Worm (Caenorhabditis elegans) whole organism, L4 larva: ENCODE results near the gene srh-209.
A peak's percentile ranks its signal among the peaks of the same experiment; 100 is the strongest.

Experiments
- F44E2.7 ChIP-seq: fragments of 200-800 bp; sonication (Bioruptor generic); IDR thresholded peaks from 2 replicates; pipeline ENCODE4 v2.1.2; 2022; ENCODE audit warnings: missing genetic modification characterization, missing compliant biosample characterization
- R02D3.7 ChIP-seq: fragments of 150-350 bp; sonication (generic microtip); optimal IDR thresholded peaks from 3 replicates; lab custom pipeline; 2014; ENCODE audit warnings: missing biosample characterization, missing genetic modification characterization
- ZK546.5 ChIP-seq, 2 experiments: sonication (generic microtip); optimal IDR thresholded peaks; 2 replicates each; lab custom pipeline; 2017; ENCODE audit warnings: missing biosample characterization in 2 of 2, missing genetic modification characterization in 2 of 2
- ama-1 ChIP-seq: fragments of 150-350 bp; optimal IDR thresholded peaks from 2 replicates; lab custom pipeline; 2014; ENCODE audit warnings: inconsistent platforms, mixed read lengths
- duxl-1 ChIP-seq: sonication (generic microtip); optimal IDR thresholded peaks from 2 replicates; lab custom pipeline; 2016; ENCODE audit warnings: mild to moderate bottlenecking, missing genetic modification characterization, moderate library complexity, missing compliant biosample characterization; ENCODE audit not compliant: poor library complexity
- egl-27 ChIP-seq: sonication (generic microtip); optimal IDR thresholded peaks from 3 replicates; lab custom pipeline; 2017; ENCODE audit warnings: missing biosample characterization, missing genetic modification reagents, missing genetic modification characterization
- jun-1 ChIP-seq: fragments of 150-350 bp; optimal IDR thresholded peaks from 2 replicates; lab custom pipeline; 2014; ENCODE audit warnings: missing biosample characterization, missing genetic modification reagents, missing genetic modification characterization
- nhr-77 ChIP-seq: fragments of 150-350 bp; optimal IDR thresholded peaks from 2 replicates; lab custom pipeline; 2014; ENCODE audit warnings: missing biosample characterization, missing genetic modification characterization
- pha-4 ChIP-seq, 2 experiments: fragments of 150-350 bp in 1 of 2; fragments of 200-800 bp in 1 of 2; sonication (Bioruptor generic) in 1 of 2; IDR thresholded peaks in 1 of 2; optimal IDR thresholded peaks in 1 of 2; 2 replicates each; pipeline versions ENCODE4 v1.3.6 to Lab custom; 2014 to 2022; ENCODE audit warnings: missing genetic modification characterization in 2 of 2, missing genetic modification reagents in 2 of 2, missing biosample characterization in 1 of 2, missing compliant biosample characterization in 1 of 2
- php-3 ChIP-seq: fragments of 200-800 bp; sonication (Bioruptor generic); IDR thresholded peaks from 2 replicates; pipeline ENCODE4 v1.3.6; 2022; ENCODE audit warnings: missing genetic modification reagents, missing genetic modification characterization, missing compliant biosample characterization
- saeg-2 ChIP-seq: fragments of 200-800 bp; sonication (Bioruptor generic); IDR thresholded peaks from 2 replicates; pipeline ENCODE4 v1.3.6; 2022; ENCODE audit warnings: missing genetic modification reagents, missing genetic modification characterization, missing compliant biosample characterization
- snpc-4 ChIP-seq: fragments of 150-350 bp; optimal IDR thresholded peaks from 2 replicates; lab custom pipeline; 2014; ENCODE audit warnings: missing biosample characterization, missing genetic modification characterization
- spr-3 ChIP-seq: fragments of 200-800 bp; sonication (Bioruptor generic); optimal IDR thresholded peaks from 2 replicates; lab custom pipeline; 2018; ENCODE audit warnings: mild to moderate bottlenecking, missing genetic modification characterization, missing compliant biosample characterization
- vab-7 ChIP-seq: fragments of 200-800 bp; sonication (Bioruptor generic); IDR thresholded peaks from 2 replicates; pipeline ENCODE4 v1.3.6; 2022; ENCODE audit warnings: missing genetic modification reagents, missing genetic modification characterization, missing compliant biosample characterization

DNA sequence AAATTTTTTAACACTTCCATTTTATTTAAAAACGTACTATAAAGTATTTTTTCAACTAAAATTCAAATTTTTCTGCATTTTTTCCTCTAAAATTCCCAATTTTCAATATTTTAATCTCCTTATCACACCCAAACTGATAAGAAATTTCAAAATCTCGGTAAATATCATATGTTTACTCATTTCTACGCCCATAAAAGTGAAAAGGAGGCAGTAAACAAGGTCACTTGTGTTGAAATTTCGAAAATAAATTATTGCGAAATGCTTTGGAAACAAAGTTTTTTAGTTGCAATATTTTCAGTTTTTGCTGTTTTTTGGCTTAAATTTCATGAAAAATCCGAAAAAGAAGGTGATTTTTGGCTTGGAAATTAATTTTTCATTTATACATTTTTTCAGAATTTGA is 33.1 kb downstream of the srh-209 start, which contains the start of gene C08E8.4:
- no peak for TF ChIP-seq spr-3
- TF ChIP-seq jun-1 (tag; lab: Kevin White, UChicago) = no peak
- no peak for TF ChIP-seq F44E2.7 (GFP tag; lab: Robert Waterston, UW)
- TF ChIP-seq nhr-77 (tag; lab: Kevin White, UChicago) = peak; percentile 6
- no peak for TF ChIP-seq snpc-4 (tag; lab: Kevin White, UChicago)
- no peak for TF ChIP-seq ZK546.5 (tag; optimal IDR thresholded peaks at IDR 0.05; lab: Kevin White, UChicago)
- TF ChIP-seq php-3 = peak; percentile 64; the same call in 1 of the 2 replicates
- no peak for TF ChIP-seq pha-4 (GFP tag; IDR thresholded peaks at IDR 0.05; lab: Robert Waterston, UW)
- TF ChIP-seq pha-4 (tag; optimal IDR thresholded peaks at IDR 0.05; lab: Kevin White, UChicago) = no peak
- TF ChIP-seq saeg-2 (GFP tag; lab: Robert Waterston, UW) = no peak
- TF ChIP-seq duxl-1 (tag; lab: Kevin White, UChicago) = no peak
- TF ChIP-seq egl-27 (tag; lab: Kevin White, UChicago) = no peak
- TF ChIP-seq R02D3.7 (tag; lab: Kevin White, UChicago) = no peak
- TF ChIP-seq ama-1 (lab: Kevin White, UChicago) = no peak
- TF ChIP-seq vab-7 (GFP tag; lab: Robert Waterston, UW) = no peak
